Worm (Caenorhabditis elegans) whole organism, young adult: ENCODE results near the gene cyp-31A5.
"Not testable (repeated sequence)": the region's sequence is repeated elsewhere in the genome, so short reads cannot be mapped to it uniquely, and the experiment has no call there.

Experiments
- B0019.2 ChIP-seq: fragments of 200-800 bp; sonication (Bioruptor generic); conservative IDR thresholded peaks from 2 replicates; pipeline ENCODE4 v1.3.6; 2022; ENCODE audit warnings: missing genetic modification reagents, missing genetic modification characterization, missing compliant biosample characterization
- C17E4.6 ChIP-seq: fragments of 200-800 bp; sonication (Bioruptor generic); IDR thresholded peaks from 2 replicates; pipeline ENCODE4 v1.3.6; 2022; ENCODE audit warnings: missing genetic modification reagents, missing genetic modification characterization, missing compliant biosample characterization
- D2030.7 ChIP-seq: fragments of 200-800 bp; sonication (Bioruptor generic); IDR thresholded peaks from 2 replicates; pipeline ENCODE4 v1.3.6; 2022; ENCODE audit warnings: missing genetic modification reagents, missing genetic modification characterization, missing compliant biosample characterization
- F22D6.2 ChIP-seq: sonication (generic microtip); optimal IDR thresholded peaks from 2 replicates; lab custom pipeline; 2016; ENCODE audit warnings: mild to moderate bottlenecking, missing genetic modification characterization, missing compliant biosample characterization
- F33H1.4 ChIP-seq: fragments of 200-800 bp; sonication (Bioruptor generic); IDR thresholded peaks from 2 replicates; pipeline ENCODE4 v1.3.6; 2022; ENCODE audit warnings: missing genetic modification reagents, missing genetic modification characterization, missing compliant biosample characterization
- Y53G8AR.9 ChIP-seq: fragments of 200-800 bp; sonication (Bioruptor generic); conservative IDR thresholded peaks from 2 replicates; pipeline ENCODE4 v1.3.6; 2022; ENCODE audit warnings: missing genetic modification reagents, missing genetic modification characterization, missing compliant biosample characterization
- Y79H2A.3 ChIP-seq: fragments of 200-800 bp; sonication (Bioruptor generic); conservative IDR thresholded peaks from 2 replicates; pipeline ENCODE4 v1.3.6; 2022; ENCODE audit warnings: missing genetic modification reagents, missing genetic modification characterization, missing compliant biosample characterization
- Y95B8A.8 ChIP-seq: fragments of 200-800 bp; sonication (Bioruptor generic); IDR thresholded peaks from 2 replicates; pipeline ENCODE4 v1.3.6; 2022; ENCODE audit warnings: missing genetic modification reagents, missing genetic modification characterization, missing compliant biosample characterization
- ZK185.1 ChIP-seq: sonication (generic microtip); optimal IDR thresholded peaks from 2 replicates; lab custom pipeline; 2016; ENCODE audit warnings: mild to moderate bottlenecking, missing genetic modification characterization, missing compliant biosample characterization; ENCODE audit not compliant: poor library complexity, severe bottlenecking
- aptf-3 ChIP-seq: fragments of 200-800 bp; sonication (Bioruptor generic); IDR thresholded peaks from 2 replicates; pipeline ENCODE4 v1.3.6; 2022; ENCODE audit warnings: missing genetic modification characterization, missing compliant biosample characterization
- attf-6 ChIP-seq: fragments of 200-800 bp; sonication (Bioruptor generic); IDR thresholded peaks from 2 replicates; pipeline ENCODE4 v1.3.6; 2022; ENCODE audit warnings: missing genetic modification reagents, missing genetic modification characterization, missing compliant biosample characterization
- bed-2 ChIP-seq: fragments of 200-800 bp; sonication (Bioruptor generic); IDR thresholded peaks from 2 replicates; pipeline ENCODE4 v1.3.6; 2022; ENCODE audit warnings: missing genetic modification reagents, missing genetic modification characterization, missing compliant biosample characterization
- ceh-100 ChIP-seq: fragments of 200-800 bp; sonication (Bioruptor generic); IDR thresholded peaks from 2 replicates; pipeline ENCODE4 v1.3.6; 2022; ENCODE audit warnings: missing genetic modification reagents, missing genetic modification characterization, missing compliant biosample characterization
- dox-1 ChIP-seq: fragments of 200-800 bp; sonication (Bioruptor generic); IDR thresholded peaks from 2 replicates; pipeline ENCODE4 v1.3.6; 2022; ENCODE audit warnings: missing genetic modification reagents, missing genetic modification characterization, missing compliant biosample characterization
- egl-18 ChIP-seq: fragments of 200-800 bp; sonication (Bioruptor generic); IDR thresholded peaks from 2 replicates; pipeline ENCODE4 v1.3.6; 2022; ENCODE audit warnings: missing genetic modification reagents, missing genetic modification characterization, missing compliant biosample characterization
- egl-44 ChIP-seq: fragments of 200-800 bp; sonication (Bioruptor generic); IDR thresholded peaks from 2 replicates; pipeline ENCODE4 v1.3.6; 2022; ENCODE audit warnings: missing genetic modification reagents, missing genetic modification characterization, missing compliant biosample characterization
- egrh-3 ChIP-seq: fragments of 200-800 bp; sonication (Bioruptor generic); IDR thresholded peaks from 2 replicates; pipeline ENCODE4 v1.3.6; 2022; ENCODE audit warnings: missing genetic modification reagents, missing genetic modification characterization, missing compliant biosample characterization
- ekl-4 ChIP-seq: fragments of 200-800 bp; sonication (Bioruptor generic); IDR thresholded peaks from 2 replicates; pipeline ENCODE4 v1.3.6; 2022; ENCODE audit warnings: missing genetic modification reagents, missing genetic modification characterization, missing compliant biosample characterization
- fkh-3 ChIP-seq: sonication (generic microtip); optimal IDR thresholded peaks from 2 replicates; lab custom pipeline; 2016; ENCODE audit warnings: mild to moderate bottlenecking, missing genetic modification characterization, missing compliant biosample characterization
- him-1 ChIP-seq: sonication (generic microtip); optimal IDR thresholded peaks from 2 replicates; lab custom pipeline; 2016; ENCODE audit warnings: missing genotype, missing genetic modification reagents, missing genetic modification characterization, missing compliant biosample characterization
- hmg-1.2 ChIP-seq: fragments of 200-800 bp; sonication (Bioruptor generic); IDR thresholded peaks from 2 replicates; pipeline ENCODE4 v1.3.6; 2022; ENCODE audit warnings: missing genetic modification reagents, missing genetic modification characterization, missing compliant biosample characterization
- hmg-20 ChIP-seq: fragments of 200-800 bp; sonication (Bioruptor generic); IDR thresholded peaks from 2 replicates; pipeline ENCODE4 v1.3.6; 2022; ENCODE audit warnings: missing genetic modification reagents, missing genetic modification characterization, missing compliant biosample characterization
- hsf-1 ChIP-seq: fragments of 200-800 bp; sonication (Bioruptor generic); IDR thresholded peaks from 2 replicates; pipeline ENCODE4 v1.3.6; 2022; ENCODE audit warnings: missing genetic modification reagents, missing genetic modification characterization, missing compliant biosample characterization
- lin-26 ChIP-seq: fragments of 200-800 bp; sonication (Bioruptor generic); IDR thresholded peaks from 2 replicates; pipeline ENCODE4 v1.3.6; 2022; ENCODE audit warnings: missing genetic modification reagents, missing genetic modification characterization, missing compliant biosample characterization
- madf-6 ChIP-seq: fragments of 200-800 bp; sonication (Bioruptor generic); IDR thresholded peaks from 2 replicates; pipeline ENCODE4 v1.3.6; 2022; ENCODE audit warnings: missing genetic modification reagents, missing genetic modification characterization, missing compliant biosample characterization
- madf-8 ChIP-seq: fragments of 200-800 bp; sonication (Bioruptor generic); conservative IDR thresholded peaks from 2 replicates; pipeline ENCODE4 v1.3.6; 2022; ENCODE audit warnings: missing genetic modification reagents, missing genetic modification characterization, missing compliant biosample characterization
- mcd-1 ChIP-seq: fragments of 200-800 bp; sonication (Bioruptor generic); IDR thresholded peaks from 2 replicates; pipeline ENCODE4 v1.3.6; 2022; ENCODE audit warnings: missing genetic modification reagents, missing genetic modification characterization, missing compliant biosample characterization
- nfyb-1 ChIP-seq: fragments of 200-800 bp; sonication (Bioruptor generic); IDR thresholded peaks from 2 replicates; pipeline ENCODE4 v1.3.6; 2022; ENCODE audit warnings: missing genetic modification reagents, missing genetic modification characterization, missing compliant biosample characterization
- nhr-80 ChIP-seq: sonication (generic microtip); optimal IDR thresholded peaks from 2 replicates; lab custom pipeline; 2016; ENCODE audit warnings: missing genetic modification characterization, missing compliant biosample characterization
- nhr-90 ChIP-seq: sonication (generic microtip); optimal IDR thresholded peaks from 2 replicates; lab custom pipeline; 2016; ENCODE audit warnings: missing genotype, mild to moderate bottlenecking, missing genetic modification characterization, missing compliant biosample characterization
- pbrm-1 ChIP-seq: fragments of 200-800 bp; sonication (Bioruptor generic); IDR thresholded peaks from 2 replicates; pipeline ENCODE4 v1.3.6; 2022; ENCODE audit warnings: missing genetic modification reagents, missing genetic modification characterization, missing compliant biosample characterization
- rcor-1 ChIP-seq: fragments of 200-800 bp; sonication (Bioruptor generic); IDR thresholded peaks from 2 replicates; pipeline ENCODE4 v1.3.6; 2022; ENCODE audit warnings: missing genetic modification reagents, missing genetic modification characterization, missing compliant biosample characterization
- rpc-1 ChIP-seq, 2 experiments: fragments of 150-350 bp in 1 of 2; sonication (generic microtip) in 1 of 2; optimal IDR thresholded peaks; 2 replicates each; lab custom pipeline; 2014 to 2018; ENCODE audit warnings: missing biosample characterization in 1 of 2, missing genetic modification characterization in 1 of 2, missing genetic modification reagents in 1 of 2, missing genotype in 1 of 2
- snpc-1.1 ChIP-seq: sonication (generic microtip); optimal IDR thresholded peaks from 2 replicates; lab custom pipeline; 2017; ENCODE audit warnings: missing genetic modification characterization, mild to moderate bottlenecking, missing compliant biosample characterization, antibody characterized with exemption, moderate library complexity, missing genotype, missing genetic modification reagents; ENCODE audit not compliant: insufficient read depth
- snpc-1.3 ChIP-seq: sonication (generic microtip); optimal IDR thresholded peaks from 2 replicates; lab custom pipeline; 2017; ENCODE audit warnings: missing genetic modification characterization, mild to moderate bottlenecking, missing compliant biosample characterization, antibody characterized with exemption, moderate library complexity, missing genotype, missing genetic modification reagents; ENCODE audit not compliant: insufficient read depth
- snpc-4 ChIP-seq, 5 experiments: fragments of 150-350 bp in 1 of 5; sonication (generic microtip) in 4 of 5; optimal IDR thresholded peaks; 2 replicates each; lab custom pipeline; 2014 to 2018; ENCODE audit warnings: missing genetic modification characterization in 5 of 5, missing biosample characterization in 3 of 5, antibody characterized with exemption in 2 of 5, mild to moderate bottlenecking in 2 of 5, missing compliant biosample characterization in 2 of 5, missing genotype in 2 of 5, moderate library complexity in 2 of 5, missing genetic modification reagents in 1 of 5
- somi-1 ChIP-seq: fragments of 200-800 bp; sonication (Bioruptor generic); optimal IDR thresholded peaks from 2 replicates; lab custom pipeline; 2018; ENCODE audit warnings: mild to moderate bottlenecking, missing genetic modification characterization, missing compliant biosample characterization
- tbp1 ChIP-seq: fragments of 200-800 bp; sonication (Bioruptor generic); optimal IDR thresholded peaks from 2 replicates; lab custom pipeline; 2018; ENCODE audit warnings: mild to moderate bottlenecking, missing genetic modification characterization, missing compliant biosample characterization
- unc-62 ChIP-seq: fragments of 150-350 bp; optimal IDR thresholded peaks from 2 replicates; lab custom pipeline; 2014; ENCODE audit warnings: missing biosample characterization, missing genetic modification reagents, missing genetic modification characterization
- ztf-18 ChIP-seq: sonication (generic microtip); optimal IDR thresholded peaks from 2 replicates; lab custom pipeline; 2016; ENCODE audit warnings: missing genotype, mild to moderate bottlenecking, missing genetic modification characterization, missing compliant biosample characterization
- ztf-6 ChIP-seq: fragments of 200-800 bp; sonication (Bioruptor generic); IDR thresholded peaks from 2 replicates; pipeline ENCODE4 v1.3.6; 2022; ENCODE audit warnings: missing genetic modification reagents, missing genetic modification characterization, missing compliant biosample characterization

Gene cyp-31A5

DNA sequence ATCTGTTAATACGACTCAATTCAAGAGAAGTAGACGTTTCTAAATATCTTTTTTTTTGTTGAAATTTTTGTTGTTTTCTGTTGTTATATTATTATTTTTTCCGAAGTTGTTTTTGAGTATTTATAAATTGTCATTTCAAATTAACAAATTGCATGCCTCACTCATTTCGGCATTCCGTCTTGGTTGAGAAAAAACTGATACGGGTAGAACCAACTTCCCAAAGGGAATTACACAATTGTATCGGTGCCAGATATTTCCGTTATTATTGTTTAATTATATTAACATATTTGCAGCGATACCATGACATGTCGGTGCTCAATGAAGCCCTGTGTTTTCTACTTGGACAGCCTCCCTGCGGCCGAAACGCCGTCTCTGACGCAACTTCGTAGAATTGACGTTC, 28.2 kb downstream of the cyp-31A5 start, which contains the start of gene K09B11.4:
K09B11.4 (plus strand) TSS at position 301 of the 400 bp plus-strand sequence.
- no peak for TF ChIP-seq ZK185.1 (tag; lab: Kevin White, UChicago)
- TF ChIP-seq snpc-1.1, result no peak
- TF ChIP-seq ztf-18 (tag; lab: Kevin White, UChicago), result no peak
- TF ChIP-seq fkh-3 (tag; lab: Kevin White, UChicago), result no peak
- no peak for TF ChIP-seq nhr-80 (tag; lab: Kevin White, UChicago)
- TF ChIP-seq egl-18, result no peak
- no peak for TF ChIP-seq snpc-1.3
- TF ChIP-seq mcd-1 (GFP tag; lab: Robert Waterston, UW), result no peak
- no peak for TF ChIP-seq dox-1 (GFP tag; lab: Robert Waterston, UW)
- no peak for TF ChIP-seq lin-26
- no peak for TF ChIP-seq unc-62 (GFP tag; lab: Kevin White, UChicago)
- TF ChIP-seq nhr-90 (tag; lab: Kevin White, UChicago), result no peak
- TF ChIP-seq bed-2 (GFP tag; lab: Robert Waterston, UW), result no peak
- no peak for TF ChIP-seq B0019.2 (GFP tag; lab: Robert Waterston, UW)
- TF ChIP-seq somi-1, result no peak
- TF ChIP-seq F22D6.2 (tag; lab: Kevin White, UChicago), result no peak

- TF ChIP-seq ztf-6 (GFP tag; lab: Robert Waterston, UW), result peak; percentile 65; the same call in 1 of the 2 replicates
- peak; percentile 54 for TF ChIP-seq F33H1.4 (GFP tag; lab: Robert Waterston, UW)
- peak; percentile 66 for TF ChIP-seq madf-6 (GFP tag; lab: Robert Waterston, UW)
- TF ChIP-seq egrh-3 (GFP tag; lab: Robert Waterston, UW), result peak; percentile 87; the same call in 1 of the 2 replicates
- peak; percentile 31; the same call in 1 of the 2 replicates for TF ChIP-seq Y79H2A.3
- TF ChIP-seq hmg-20, result 0 out of 2 replicates have a peak, but pooled peaks have one; percentile 36
- TF ChIP-seq hsf-1 (GFP tag; lab: Robert Waterston, UW), result peak; percentile 40; the same call in 1 of the 2 replicates
- TF ChIP-seq nfyb-1, result peak; percentile 77
- peak; percentile 80 for TF ChIP-seq rcor-1 (GFP tag; lab: Robert Waterston, UW)
- TF ChIP-seq ceh-100 (GFP tag; lab: Robert Waterston, UW), result peak; percentile 43; the same call in 1 of the 2 replicates
- not testable (repeated sequence) for TF ChIP-seq rpc-1 (optimal IDR thresholded peaks at IDR 0.05; lab: Kevin White, UChicago)
- TF ChIP-seq rpc-1 (tag; optimal IDR thresholded peaks at IDR 0.05; lab: Kevin White, UChicago), result peak; percentile 1
- TF ChIP-seq him-1 (tag; lab: Kevin White, UChicago), result peak; percentile 46
- TF ChIP-seq D2030.7, result peak; percentile 48; the same call in 1 of the 2 replicates
- 0 out of 2 replicates have a peak, but pooled peaks have one; percentile 40 for TF ChIP-seq egl-44 (GFP tag; lab: Robert Waterston, UW)
- peak; percentile 82 for TF ChIP-seq mcd-1 (GFP tag; lab: Robert Waterston, UW)
- TF ChIP-seq Y53G8AR.9 (GFP tag; lab: Robert Waterston, UW), result peak; percentile 44; the same call in 1 of the 2 replicates
- TF ChIP-seq tbp1, result peak; percentile 72
- TF ChIP-seq lin-26, result peak; percentile 100
- 0 out of 2 replicates have a peak, but pooled peaks have one; percentile 7 for TF ChIP-seq C17E4.6 (GFP tag; lab: Robert Waterston, UW)
- TF ChIP-seq ekl-4 (GFP tag; lab: Robert Waterston, UW), result peak; percentile 67; the same call in 1 of the 2 replicates
- peak; percentile 19; the same call in 1 of the 2 replicates for TF ChIP-seq madf-8
- peak; percentile 63; the same call in 1 of the 2 replicates for TF ChIP-seq pbrm-1 (GFP tag; lab: Robert Waterston, UW)
- TF ChIP-seq hmg-1.2, result peak; percentile 33
- TF ChIP-seq snpc-4 (GFP tag; optimal IDR thresholded peaks at IDR 0.05; lab: Kevin White, UChicago), result peak; percentile 38
- peak in 3 of 4 experiments; percentile 68 to 95 (median 92) for TF ChIP-seq snpc-4 (tag; optimal IDR thresholded peaks at IDR 0.05; lab: Kevin White, UChicago)
- TF ChIP-seq Y95B8A.8 (GFP tag; lab: Robert Waterston, UW), result peak; percentile 50; the same call in 1 of the 2 replicates
- 0 out of 2 replicates have a peak, but pooled peaks have one; percentile 56 for TF ChIP-seq aptf-3 (GFP tag; lab: Robert Waterston, UW)
- TF ChIP-seq attf-6 (GFP tag; lab: Robert Waterston, UW), result peak; percentile 87
Observed at ce11 chrIV:13430137-13430536, 29.0 kb downstream of the cyp-31A5 start.
